Fruit fly (Drosophila melanogaster) whole organism, embryonic: ENCODE data around the gene mahe.

Source experiments
- BEAF-32 ChIP-seq: fragments of 200-800 bp; sonication (Bioruptor generic); optimal IDR thresholded peaks from 3 replicates; lab custom pipeline; 2017; ENCODE audit warnings: missing biosample characterization, missing genetic modification characterization, mild to moderate bottlenecking, moderate library complexity, missing genetic modification reagents
- CG11456 ChIP-seq: fragments of 200-800 bp; sonication (Bioruptor generic); IDR thresholded peaks from 3 replicates; pipeline ENCODE4 v1.3.6; 2022; ENCODE audit warnings: missing biosample characterization, missing genetic modification characterization
- CG11560 ChIP-seq: fragments of 200-800 bp; sonication (Bioruptor generic); IDR thresholded peaks from 3 replicates; pipeline ENCODE4 v1.3.6; 2022; ENCODE audit warnings: missing biosample characterization, missing genetic modification characterization
- CG11696 ChIP-seq: fragments of 200-800 bp; sonication (Bioruptor generic); IDR thresholded peaks from 2 replicates; pipeline ENCODE4 v1.3.6; 2022; ENCODE audit warnings: missing biosample characterization, missing genetic modification characterization
- CG13624 ChIP-seq: fragments of 200-800 bp; sonication (Bioruptor generic); optimal IDR thresholded peaks from 2 replicates; lab custom pipeline; 2016; ENCODE audit warnings: missing biosample characterization, missing genetic modification characterization
- CG14860 ChIP-seq: fragments of 200-800 bp; sonication (Bioruptor generic); IDR thresholded peaks from 3 replicates; pipeline ENCODE4 v1.3.6; 2022; ENCODE audit warnings: missing biosample characterization, missing genetic modification characterization; ENCODE audit not compliant: partially characterized antibody
- CG15696 ChIP-seq: fragments of 200-800 bp; sonication (Bioruptor generic); optimal IDR thresholded peaks from 2 replicates; lab custom pipeline; 2019; ENCODE audit warnings: missing biosample characterization, mild to moderate bottlenecking, missing genetic modification characterization, moderate library complexity
- CG17568 ChIP-seq: fragments of 200-800 bp; sonication (Bioruptor generic); optimal IDR thresholded peaks from 2 replicates; lab custom pipeline; 2018; ENCODE audit warnings: missing biosample characterization, mild to moderate bottlenecking, missing genetic modification characterization, moderate library complexity
- CG18764 ChIP-seq: fragments of 200-800 bp; sonication (Bioruptor generic); optimal IDR thresholded peaks from 3 replicates; lab custom pipeline; 2016; ENCODE audit warnings: missing biosample characterization, missing genetic modification characterization
- CG3163 ChIP-seq: fragments of 200-800 bp; sonication (Bioruptor generic); optimal IDR thresholded peaks from 3 replicates; lab custom pipeline; 2016; ENCODE audit warnings: missing biosample characterization, missing genetic modification characterization
- CG3407 ChIP-seq: fragments of 200-800 bp; sonication (Bioruptor generic); optimal IDR thresholded peaks from 2 replicates; lab custom pipeline; 2018; ENCODE audit warnings: missing biosample characterization, mild to moderate bottlenecking, missing genetic modification characterization
- CG3847 ChIP-seq: fragments of 200-800 bp; sonication (Bioruptor generic); IDR thresholded peaks from 2 replicates; pipeline ENCODE4 v1.3.6; 2022; ENCODE audit warnings: missing biosample characterization, missing genetic modification characterization
- CG5180 ChIP-seq: fragments of 200-800 bp; sonication (Bioruptor generic); optimal IDR thresholded peaks from 3 replicates; lab custom pipeline; 2017; ENCODE audit warnings: missing biosample characterization, missing genetic modification characterization, mild to moderate bottlenecking, moderate library complexity, missing genetic modification reagents
- CG6765 ChIP-seq: fragments of 200-800 bp; sonication (Bioruptor generic); optimal IDR thresholded peaks from 3 replicates; lab custom pipeline; 2017; ENCODE audit warnings: missing biosample characterization, mild to moderate bottlenecking, missing genetic modification characterization
- CG7786 ChIP-seq: fragments of 200-800 bp; sonication (Bioruptor generic); optimal IDR thresholded peaks from 2 replicates; lab custom pipeline; 2016; ENCODE audit warnings: missing biosample characterization, missing genetic modification characterization
- CG7928 ChIP-seq: fragments of 200-800 bp; sonication (Bioruptor generic); optimal IDR thresholded peaks from 2 replicates; lab custom pipeline; 2017; ENCODE audit warnings: missing biosample characterization, mild to moderate bottlenecking, missing genetic modification characterization
- CG9609 ChIP-seq: fragments of 200-800 bp; sonication (Bioruptor generic); optimal IDR thresholded peaks from 3 replicates; lab custom pipeline; 2016; ENCODE audit warnings: missing biosample characterization, missing genetic modification characterization
- CG9727 ChIP-seq: fragments of 200-800 bp; sonication (Bioruptor generic); optimal IDR thresholded peaks from 3 replicates; lab custom pipeline; 2017; ENCODE audit warnings: missing biosample characterization, mild to moderate bottlenecking, missing genetic modification characterization
- CG9876 ChIP-seq: fragments of 200-800 bp; sonication (Bioruptor generic); optimal IDR thresholded peaks from 2 replicates; lab custom pipeline; 2016; ENCODE audit warnings: missing biosample characterization, missing genetic modification characterization
- CrebB ChIP-seq: fragments of 200-800 bp; sonication (Bioruptor generic); optimal IDR thresholded peaks from 3 replicates; lab custom pipeline; 2018; ENCODE audit warnings: missing biosample characterization, mild to moderate bottlenecking, missing genetic modification characterization
- Hr51 ChIP-seq, 2 experiments: fragments of 200-800 bp; sonication (Bioruptor generic); optimal IDR thresholded peaks; 2 replicates in 1 of 2; 3 replicates in 1 of 2; lab custom pipeline; 2016 to 2018; ENCODE audit warnings: missing biosample characterization in 2 of 2, missing genetic modification characterization in 2 of 2, mild to moderate bottlenecking in 1 of 2, moderate library complexity in 1 of 2
- MESR4 ChIP-seq: fragments of 200-800 bp; sonication (Bioruptor generic); optimal IDR thresholded peaks from 2 replicates; lab custom pipeline; 2018; ENCODE audit warnings: missing biosample characterization, mild to moderate bottlenecking, missing genetic modification characterization, moderate library complexity
- Scr ChIP-seq: fragments of 200-800 bp; sonication (Bioruptor generic); IDR thresholded peaks from 2 replicates; pipeline ENCODE4 v1.3.6; 2022; ENCODE audit warnings: missing biosample characterization, missing genetic modification characterization; ENCODE audit not compliant: partially characterized antibody
- Sox100B ChIP-seq: fragments of 200-800 bp; sonication (Bioruptor generic); optimal IDR thresholded peaks from 3 replicates; lab custom pipeline; 2018; ENCODE audit warnings: missing biosample characterization, mild to moderate bottlenecking, missing genetic modification characterization
- Ssrp ChIP-seq: fragments of 200-800 bp; sonication (Bioruptor generic); optimal IDR thresholded peaks from 2 replicates; lab custom pipeline; 2018; ENCODE audit warnings: missing biosample characterization, mild to moderate bottlenecking, missing genetic modification characterization, moderate library complexity
- Trl ChIP-seq, 3 experiments: fragments of >200 bp in 2 of 3; fragments of 200-800 bp in 1 of 3; sonication (Bioruptor generic) in 1 of 3; optimal IDR thresholded peaks; 2 replicates in 1 of 3; 3 replicates in 2 of 3; lab custom pipeline; 2016 to 2017; ENCODE audit warnings: missing biosample characterization in 1 of 3, missing genetic modification characterization in 1 of 3
- ab ChIP-seq: fragments of 200-800 bp; sonication (Bioruptor generic); optimal IDR thresholded peaks from 2 replicates; lab custom pipeline; 2016; ENCODE audit warnings: missing biosample characterization, missing genetic modification characterization
- bigmax ChIP-seq: fragments of 200-800 bp; sonication (Bioruptor generic); optimal IDR thresholded peaks from 2 replicates; lab custom pipeline; 2018; ENCODE audit warnings: missing biosample characterization, mild to moderate bottlenecking, missing genetic modification characterization
- cas ChIP-seq: fragments of 200-800 bp; sonication (Bioruptor generic); IDR thresholded peaks from 2 replicates; pipeline ENCODE4 v1.3.6; 2022; ENCODE audit warnings: missing biosample characterization, missing genetic modification characterization
- dm ChIP-seq: fragments of 200-800 bp; sonication (Bioruptor generic); optimal IDR thresholded peaks from 3 replicates; lab custom pipeline; 2016; ENCODE audit warnings: missing biosample characterization, missing genetic modification characterization
- emc ChIP-seq: fragments of 200-800 bp; sonication (Bioruptor generic); optimal IDR thresholded peaks from 2 replicates; lab custom pipeline; 2016; ENCODE audit warnings: missing biosample characterization, missing genetic modification characterization
- fd3F ChIP-seq: fragments of 200-800 bp; sonication (Bioruptor generic); optimal IDR thresholded peaks from 2 replicates; lab custom pipeline; 2018; ENCODE audit warnings: missing biosample characterization, mild to moderate bottlenecking, missing genetic modification characterization, moderate library complexity
- gro ChIP-seq: fragments of 200-800 bp; sonication (Bioruptor generic); optimal IDR thresholded peaks from 2 replicates; lab custom pipeline; 2016; ENCODE audit warnings: missing biosample characterization, missing genetic modification characterization
- gt ChIP-seq: fragments of 200-800 bp; sonication (Bioruptor generic); IDR thresholded peaks from 2 replicates; pipeline ENCODE4 v1.3.6; 2022; ENCODE audit warnings: missing biosample characterization, missing genetic modification characterization
- h ChIP-seq: fragments of >200 bp; optimal IDR thresholded peaks from 2 replicates; lab custom pipeline; 2017
- ham ChIP-seq: fragments of 200-800 bp; sonication (Bioruptor generic); IDR thresholded peaks from 2 replicates; pipeline ENCODE4 v1.3.6; 2022; ENCODE audit warnings: missing biosample characterization, missing genetic modification characterization
- hb ChIP-seq: fragments of 200-800 bp; sonication (Bioruptor generic); IDR thresholded peaks from 3 replicates; pipeline ENCODE4 v1.3.6; 2022; ENCODE audit warnings: missing biosample characterization, missing genetic modification characterization; ENCODE audit not compliant: partially characterized antibody
- jigr1 ChIP-seq: fragments of 200-800 bp; sonication (Bioruptor generic); IDR thresholded peaks from 3 replicates; pipeline ENCODE4 v1.3.6; 2022; ENCODE audit warnings: missing biosample characterization, missing genetic modification characterization
- kah ChIP-seq: fragments of 200-800 bp; sonication (Bioruptor generic); optimal IDR thresholded peaks from 2 replicates; lab custom pipeline; 2018; ENCODE audit warnings: missing biosample characterization, mild to moderate bottlenecking, missing genetic modification characterization
- lola ChIP-seq, 3 experiments: fragments of >200 bp in 2 of 3; fragments of 200-800 bp in 1 of 3; sonication (Bioruptor generic) in 1 of 3; optimal IDR thresholded peaks; 2 replicates each; lab custom pipeline; 2017 to 2019; ENCODE audit warnings: missing biosample characterization in 3 of 3, missing genetic modification characterization in 3 of 3, mild to moderate bottlenecking in 1 of 3, moderate library complexity in 1 of 3
- pita ChIP-seq: fragments of 200-800 bp; sonication (Bioruptor generic); optimal IDR thresholded peaks from 2 replicates; lab custom pipeline; 2017; ENCODE audit warnings: missing biosample characterization, mild to moderate bottlenecking, missing genetic modification characterization
- pnt ChIP-seq: fragments of 200-800 bp; sonication (Bioruptor generic); optimal IDR thresholded peaks from 3 replicates; lab custom pipeline; 2016; ENCODE audit warnings: missing biosample characterization, missing genetic modification characterization
- prd ChIP-seq, 3 experiments: fragments of >200 bp in 2 of 3; fragments of 200-800 bp in 1 of 3; sonication (Bioruptor generic) in 1 of 3; optimal IDR thresholded peaks in 2 of 3; IDR thresholded peaks in 1 of 3; 2 replicates in 2 of 3; 3 replicates in 1 of 3; pipeline versions ENCODE4 v1.3.6 to Lab custom; 2017 to 2022; ENCODE audit warnings: missing biosample characterization in 1 of 3, missing genetic modification characterization in 1 of 3
- stc ChIP-seq: fragments of 200-800 bp; sonication (Bioruptor generic); IDR thresholded peaks from 2 replicates; pipeline ENCODE4 v1.3.6; 2022; ENCODE audit warnings: missing biosample characterization, missing genetic modification characterization
- tap ChIP-seq: fragments of 200-800 bp; optimal IDR thresholded peaks from 3 replicates; lab custom pipeline; 2019; ENCODE audit warnings: missing biosample characterization, mild to moderate bottlenecking, missing genetic modification characterization, moderate library complexity
- tup ChIP-seq: fragments of 200-800 bp; sonication (Bioruptor generic); optimal IDR thresholded peaks from 2 replicates; lab custom pipeline; 2016; ENCODE audit warnings: missing biosample characterization, mild to moderate bottlenecking, missing genetic modification characterization, moderate library complexity
- zen ChIP-seq: fragments of 200-800 bp; sonication (Bioruptor generic); optimal IDR thresholded peaks from 3 replicates; lab custom pipeline; 2018; ENCODE audit warnings: missing biosample characterization, mild to moderate bottlenecking, missing genetic modification characterization, moderate library complexity
- zfh1 ChIP-seq: fragments of 200-800 bp; sonication (Bioruptor generic); IDR thresholded peaks from 3 replicates; pipeline ENCODE4 v1.3.6; 2022; ENCODE audit warnings: missing biosample characterization, missing genetic modification characterization

Gene mahe

DNA sequence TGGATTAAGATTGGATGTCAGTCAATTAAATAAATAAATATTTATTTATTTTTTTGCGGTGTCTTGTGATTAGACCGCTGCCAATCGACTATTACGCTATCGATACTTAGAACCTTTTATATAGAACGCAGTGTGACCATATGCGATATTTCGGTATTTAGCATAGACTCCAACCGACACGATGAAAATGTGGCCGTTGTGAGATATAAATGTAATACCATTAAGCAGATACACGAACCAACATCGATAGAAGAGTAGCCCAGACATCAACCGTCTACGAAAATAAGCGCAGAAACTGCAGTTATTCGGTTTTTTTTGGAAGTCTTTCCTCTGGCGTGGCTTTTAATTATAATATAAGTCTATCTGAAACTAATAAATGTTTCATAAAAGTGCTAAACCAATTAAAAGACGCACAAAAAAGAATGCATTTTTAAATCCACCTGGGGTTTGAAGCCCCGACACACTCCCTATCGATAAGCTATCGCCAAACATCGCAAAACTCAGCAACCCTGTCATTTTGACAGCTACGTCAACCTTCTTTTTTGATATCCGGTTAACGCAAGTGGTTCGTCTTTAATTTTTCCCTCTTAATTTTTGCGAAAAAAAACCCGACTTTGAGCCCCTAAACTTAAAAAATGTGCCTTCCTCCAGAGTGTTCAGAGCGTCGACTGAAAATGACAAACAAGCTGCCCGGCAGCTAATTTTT lies 2.2 kb upstream of the mahe start, which contains the start of the genes Dhdds and RpS14a (continued):
- TF ChIP-seq emc (GFP tag; lab: Kevin White, UChicago): peak; percentile 40
- TF ChIP-seq CG7786 (GFP tag; lab: Kevin White, UChicago): peak; percentile 25
- peak; percentile 81 for TF ChIP-seq Sox100B (GFP tag; lab: Kevin White, UChicago)
- peak; percentile 78 for TF ChIP-seq CG17568 (GFP tag; lab: Kevin White, UChicago)
- no peak for TF ChIP-seq prd (optimal IDR thresholded peaks at IDR 0.05; lab: Kevin White, UChicago)
- TF ChIP-seq prd (GFP tag; IDR thresholded peaks at IDR 0.05; lab: Robert Waterston, UW): peak; percentile 5; the same call in 1 of the 3 replicates
- no peak for TF ChIP-seq h (lab: Kevin White, UChicago)
- TF ChIP-seq Ssrp (tag; lab: Kevin White, UChicago): no peak
- TF ChIP-seq BEAF-32: peak; percentile 98
- no peak for TF ChIP-seq gt (GFP tag; lab: Robert Waterston, UW)
- TF ChIP-seq CG3847: peak; percentile 47
- no peak for TF ChIP-seq cas (GFP tag; lab: Robert Waterston, UW)
- TF ChIP-seq lola (GFP tag; optimal IDR thresholded peaks at IDR 0.05; lab: Kevin White, UChicago): peak in 1 of 3 experiments; percentile 52
- 0 out of 3 replicates have a peak, but pooled peaks have one; percentile 15 for TF ChIP-seq zfh1 (GFP tag; lab: Robert Waterston, UW)
- TF ChIP-seq ab (GFP tag; lab: Kevin White, UChicago): no peak
- no peak for TF ChIP-seq ham (GFP tag; lab: Robert Waterston, UW)
- peak; percentile 88 for TF ChIP-seq Scr (GFP tag; lab: Robert Waterston, UW)
- TF ChIP-seq stc (GFP tag; lab: Robert Waterston, UW): no peak
- peak; percentile 52 for TF ChIP-seq CrebB
- peak; percentile 70; the same call in 2 of the 3 replicates for TF ChIP-seq CG11560
- TF ChIP-seq CG13624 (GFP tag; lab: Kevin White, UChicago): peak; percentile 50
- TF ChIP-seq tup: peak; percentile 27
- TF ChIP-seq pita (GFP tag; lab: Kevin White, UChicago): peak; percentile 86
- peak; percentile 25 for TF ChIP-seq zen (tag; lab: Kevin White, UChicago)
- peak; percentile 64 for TF ChIP-seq CG3407 (GFP tag; lab: Kevin White, UChicago)
- no peak for TF ChIP-seq CG11696 (GFP tag; lab: Robert Waterston, UW)
- TF ChIP-seq pnt: no peak
- TF ChIP-seq CG7928 (GFP tag; lab: Kevin White, UChicago): peak; percentile 62
- TF ChIP-seq tap (tag; lab: Kevin White, UChicago): no peak
- peak; percentile 33 for TF ChIP-seq kah
- TF ChIP-seq CG18764 (GFP tag; lab: Kevin White, UChicago): peak; percentile 25
- peak; percentile 16 for TF ChIP-seq fd3F
- no peak for TF ChIP-seq bigmax (GFP tag; lab: Kevin White, UChicago)
- no peak for TF ChIP-seq gro (GFP tag; lab: Kevin White, UChicago)
- TF ChIP-seq CG3163 (GFP tag; lab: Kevin White, UChicago): no peak
- TF ChIP-seq CG5180: no peak
- TF ChIP-seq MESR4 (GFP tag; lab: Kevin White, UChicago): peak; percentile 86
- TF ChIP-seq Hr51 (GFP tag; optimal IDR thresholded peaks at IDR 0.05; lab: Kevin White, UChicago): peak; percentile 43 to 54
- peak; percentile 57 for TF ChIP-seq CG6765 (GFP tag; lab: Kevin White, UChicago)
- peak; percentile 75; the same call in 2 of the 3 replicates for TF ChIP-seq hb (GFP tag; lab: Robert Waterston, UW)
- TF ChIP-seq CG14860 (GFP tag; lab: Robert Waterston, UW): peak; percentile 48; the same call in 2 of the 3 replicates
- TF ChIP-seq Trl (optimal IDR thresholded peaks at IDR 0.05; lab: Kevin White, UChicago): no peak
- TF ChIP-seq Trl (GFP tag; optimal IDR thresholded peaks at IDR 0.05; lab: Kevin White, UChicago): peak; percentile 5
- peak; percentile 41 for TF ChIP-seq CG9609 (GFP tag; lab: Kevin White, UChicago)
- peak; percentile 41 for TF ChIP-seq CG9876 (GFP tag; lab: Kevin White, UChicago)
- peak; percentile 52; the same call in 1 of the 3 replicates for TF ChIP-seq CG11456 (GFP tag; lab: Robert Waterston, UW)
- TF ChIP-seq dm: peak; percentile 60
- TF ChIP-seq jigr1 (GFP tag; lab: Robert Waterston, UW): no peak
- peak; percentile 90 for TF ChIP-seq CG9727 (GFP tag; lab: Kevin White, UChicago)
- TF ChIP-seq CG15696 (tag; lab: Kevin White, UChicago): peak; percentile 22
